Worm (Caenorhabditis elegans) whole organism, L2 larva: ENCODE data around the gene grl-15.

Experiments used
- alr-1 ChIP-seq: fragments of 150-350 bp; optimal IDR thresholded peaks from 2 replicates; lab custom pipeline; 2014; ENCODE audit warnings: missing biosample characterization, missing genetic modification characterization
- dmd-4 ChIP-seq: sonication (generic microtip); optimal IDR thresholded peaks from 2 replicates; lab custom pipeline; 2017; ENCODE audit warnings: missing biosample characterization, missing genetic modification characterization
- lin-13 ChIP-seq: fragments of 150-350 bp; optimal IDR thresholded peaks from 2 replicates; lab custom pipeline; 2014; ENCODE audit warnings: missing biosample characterization, missing genetic modification reagents, missing genetic modification characterization
- lin-39 ChIP-seq: fragments of 150-350 bp; optimal IDR thresholded peaks from 2 replicates; lab custom pipeline; 2014; ENCODE audit warnings: missing biosample characterization, missing genetic modification reagents, missing genetic modification characterization
- nhr-21 ChIP-seq: fragments of 150-350 bp; optimal IDR thresholded peaks from 2 replicates; lab custom pipeline; 2014; ENCODE audit warnings: missing biosample characterization, missing genetic modification characterization
- unc-62 ChIP-seq: fragments of 150-350 bp; optimal IDR thresholded peaks from 2 replicates; lab custom pipeline; 2014; ENCODE audit warnings: missing biosample characterization, missing genetic modification reagents, missing genetic modification characterization
- ztf-11 ChIP-seq: sonication (generic microtip); optimal IDR thresholded peaks from 2 replicates; lab custom pipeline; 2017; ENCODE audit warnings: missing biosample characterization, missing genetic modification characterization

DNA sequence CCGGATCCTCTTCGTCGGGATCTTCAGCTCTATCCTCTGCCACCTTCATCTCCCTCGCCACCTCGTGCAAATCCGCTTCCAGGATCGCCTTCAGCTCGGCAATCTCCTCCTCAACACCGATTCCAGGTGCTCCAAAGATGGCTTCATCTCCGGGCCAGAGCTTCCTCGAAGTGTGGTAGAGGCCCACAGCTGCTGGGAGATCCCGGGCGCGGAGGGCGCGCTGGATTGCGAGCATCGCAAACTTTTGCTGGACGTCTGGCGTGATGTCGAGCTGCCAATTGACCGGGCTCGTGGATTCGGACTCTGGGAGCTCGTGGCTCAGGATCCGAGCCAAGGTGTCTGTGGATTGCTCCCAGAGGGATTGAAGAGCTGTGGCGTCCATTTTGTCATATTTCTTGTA lies 9.8 kb upstream of the grl-15 start:
- TF ChIP-seq ztf-11, result no peak
- no peak for TF ChIP-seq alr-1 (tag; lab: Kevin White, UChicago)
- TF ChIP-seq lin-13 (GFP tag; lab: Kevin White, UChicago), result no peak
- no peak for TF ChIP-seq dmd-4 (tag; lab: Kevin White, UChicago)
- TF ChIP-seq unc-62 (GFP tag; lab: Kevin White, UChicago), result no peak
- no peak for TF ChIP-seq nhr-21
- no peak for TF ChIP-seq lin-39 (tag; lab: Kevin White, UChicago)
